Fruit fly (Drosophila melanogaster): Measurements from ENCODE around the gene CG33116.
A peak's percentile ranks its signal among the peaks of the same experiment; 100 is the strongest.

Gene CG33116

DNA sequence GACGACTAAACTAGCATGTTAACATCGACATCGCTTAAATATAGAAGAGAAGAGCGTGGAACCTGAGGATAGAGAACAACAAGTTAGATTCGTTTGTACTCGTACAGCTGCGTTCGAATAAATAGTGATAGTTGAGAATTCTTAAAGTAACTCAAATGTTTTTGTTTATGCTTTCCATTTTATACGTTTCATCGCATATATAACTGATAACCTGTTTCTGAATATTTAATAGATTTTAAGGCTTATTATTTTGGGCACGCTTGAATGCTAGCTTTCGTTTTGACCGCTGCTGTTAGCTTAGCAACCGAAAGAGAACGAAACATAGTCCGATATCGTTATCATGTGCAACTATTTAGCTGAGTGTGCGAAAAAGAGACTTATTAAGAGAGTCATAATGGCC, 5.0 kb upstream of the CG33116 start (continued):
- peak; percentile 98 for TF ChIP-seq CG11456 (GFP tag; IDR thresholded peaks at IDR 0.05)
- peak; percentile 92 for TF ChIP-seq Xrp1 (GFP tag; IDR thresholded peaks at IDR 0.05)
- TF ChIP-seq CG6854 (GFP tag; optimal IDR thresholded peaks at IDR 0.05), result peak; percentile 96
- peak; percentile 66 for TF ChIP-seq Gsc (GFP tag; IDR thresholded peaks at IDR 0.05)
- TF ChIP-seq tll (GFP tag; optimal IDR thresholded peaks at IDR 0.05), result no peak
- TF ChIP-seq CG34422 (GFP tag; IDR thresholded peaks at IDR 0.05), result peak; percentile 96
- TF ChIP-seq Hr78 (GFP tag; optimal IDR thresholded peaks at IDR 0.05), result peak in 1 of 2 experiments; percentile 50
- peak; percentile 65 for TF ChIP-seq gt (GFP tag; IDR thresholded peaks at IDR 0.05)
- TF ChIP-seq inv (GFP tag; IDR thresholded peaks at IDR 0.05; ENCODE audit: partially characterized antibody), result no peak
- peak; percentile 95 for TF ChIP-seq GATAe (GFP tag; conservative IDR thresholded peaks at IDR 0.05)
- peak; percentile 94 for TF ChIP-seq kay (GFP tag; optimal IDR thresholded peaks at IDR 0.05)
- TF ChIP-seq Ets97D (GFP tag; optimal IDR thresholded peaks at IDR 0.05), result peak; percentile 84
- peak; percentile 97 for TF ChIP-seq cas (GFP tag; IDR thresholded peaks at IDR 0.05)
- peak; percentile 5 for TF ChIP-seq Dp (GFP tag; optimal IDR thresholded peaks at IDR 0.05)
- peak; percentile 98 for TF ChIP-seq pho (GFP tag; optimal IDR thresholded peaks at IDR 0.05)
- no peak for TF ChIP-seq Kr (GFP tag; optimal IDR thresholded peaks at IDR 0.05)
- peak; percentile 90 for TF ChIP-seq exex (tag; optimal IDR thresholded peaks at IDR 0.05)
- TF ChIP-seq CG17186 (GFP tag; optimal IDR thresholded peaks at IDR 0.05), result no peak
- no peak for TF ChIP-seq ato (GFP tag; IDR thresholded peaks at IDR 0.05; ENCODE audit: partially characterized antibody)
- peak; percentile 96 for TF ChIP-seq CG12744 (GFP tag; optimal IDR thresholded peaks at IDR 0.05)
- no peak for TF ChIP-seq cg (GFP tag; optimal IDR thresholded peaks at IDR 0.05)
- TF ChIP-seq CG3281 (GFP tag; optimal IDR thresholded peaks at IDR 0.05), result peak; percentile 98
- peak; percentile 89 for TF ChIP-seq chn (GFP tag; optimal IDR thresholded peaks at IDR 0.05)
- TF ChIP-seq Chrac-16 (GFP tag; optimal IDR thresholded peaks at IDR 0.05), result peak; percentile 91
- TF ChIP-seq Hr51 (GFP tag; optimal IDR thresholded peaks at IDR 0.05), result peak; percentile 95
- no peak for TF ChIP-seq Dll (GFP tag; IDR thresholded peaks at IDR 0.05; ENCODE audit: partially characterized antibody)
- peak; percentile 89 for TF ChIP-seq CG4282 (GFP tag; optimal IDR thresholded peaks at IDR 0.05)
- TF ChIP-seq hth (optimal IDR thresholded peaks at IDR 0.05), result no peak
- TF ChIP-seq abd-A (tag; optimal IDR thresholded peaks at IDR 0.05), result no peak
- TF ChIP-seq Ssrp (tag; optimal IDR thresholded peaks at IDR 0.05), result peak; percentile 73
- TF ChIP-seq schlank (tag; optimal IDR thresholded peaks at IDR 0.05), result peak; percentile 98
- TF ChIP-seq NC2α (GFP tag; optimal IDR thresholded peaks at IDR 0.05), result peak; percentile 76
- TF ChIP-seq stc (GFP tag; IDR thresholded peaks at IDR 0.05), result peak; percentile 92
- peak; percentile 95 for TF ChIP-seq org-1 (GFP tag; optimal IDR thresholded peaks at IDR 0.05)
- TF ChIP-seq CG7987 (GFP tag; optimal IDR thresholded peaks at IDR 0.05), result peak; percentile 91
- peak; percentile 88 for TF ChIP-seq ab (GFP tag; optimal IDR thresholded peaks at IDR 0.05)
- peak; percentile 81 for TF ChIP-seq CG8388 (GFP tag; optimal IDR thresholded peaks at IDR 0.05)

dm6 chr2L:19530092-19530491, 3.2 kb upstream of the CG33116 start, which contains the start of gene CG10165:
Gene CG10165 (minus strand): TSS chr2L:19530305.
- TF ChIP-seq Ets97D (GFP tag; optimal IDR thresholded peaks at IDR 0.05) (peak; percentile 21), CG1603 (tag; optimal IDR thresholded peaks at IDR 0.05) (peak; percentile 16), zf30C (GFP tag; optimal IDR thresholded peaks at IDR 0.05) (no peak), vvl (GFP tag; IDR thresholded peaks at IDR 0.05) (peak; percentile 47; the same call in 1 of the 2 replicates), E2f2 (GFP tag; IDR thresholded peaks at IDR 0.05) (0 out of 2 replicates have a peak, but pooled peaks have one; percentile 12), corto (GFP tag; optimal IDR thresholded peaks at IDR 0.05) (no peak), crp (GFP tag; optimal IDR thresholded peaks at IDR 0.05) (peak; percentile 49 to 88), CG1602 (GFP tag; optimal IDR thresholded peaks at IDR 0.05) (no peak), stwl (tag; optimal IDR thresholded peaks at IDR 0.05) (peak; percentile 49), Oaz (GFP tag; IDR thresholded peaks at IDR 0.05) (no peak), PHDP (tag; optimal IDR thresholded peaks at IDR 0.05) (no peak), sob (GFP tag; IDR thresholded peaks at IDR 0.05) (peak; percentile 5; the same call in 1 of the 2 replicates), klu (GFP tag; IDR thresholded peaks at IDR 0.05) (no peak), gfzf (GFP tag; optimal IDR thresholded peaks at IDR 0.05) (peak; percentile 7), Nf-YA (GFP tag; IDR thresholded peaks at IDR 0.05) (0 out of 2 replicates have a peak, but pooled peaks have one; percentile 22), BEAF-32 (GFP tag; optimal IDR thresholded peaks at IDR 0.05) (peak; percentile 12)
